Worm (Caenorhabditis elegans) whole organism, L3 larva: Measurements from ENCODE around the gene F56A8.8.

Source experiments
- R02D3.7 ChIP-seq: fragments of 150-350 bp; optimal IDR thresholded peaks from 2 replicates; lab custom pipeline; 2014; ENCODE audit warnings: missing biosample characterization, missing genetic modification characterization
- aly-2 ChIP-seq: fragments of 150-350 bp; optimal IDR thresholded peaks from 2 replicates; lab custom pipeline; 2014; ENCODE audit warnings: missing biosample characterization, missing genetic modification characterization
- ama-1 ChIP-seq: fragments of 150-350 bp; optimal IDR thresholded peaks from 2 replicates; lab custom pipeline; 2018
- ceh-16 ChIP-seq: sonication (generic microtip); optimal IDR thresholded peaks from 2 replicates; lab custom pipeline; 2017; ENCODE audit warnings: missing biosample characterization, missing genetic modification characterization
- ceh-28 ChIP-seq: fragments of 150-350 bp; optimal IDR thresholded peaks from 2 replicates; lab custom pipeline; 2014; ENCODE audit warnings: missing biosample characterization, missing genetic modification reagents, missing genetic modification characterization
- ceh-9 ChIP-seq: sonication (generic microtip); optimal IDR thresholded peaks from 2 replicates; lab custom pipeline; 2018; ENCODE audit warnings: missing biosample characterization, missing genetic modification characterization
- egl-27 ChIP-seq: sonication (generic microtip); optimal IDR thresholded peaks from 4 replicates; lab custom pipeline; 2017; ENCODE audit warnings: missing biosample characterization, missing genetic modification reagents, missing genetic modification characterization
- egl-5 ChIP-seq: fragments of 150-350 bp; optimal IDR thresholded peaks from 2 replicates; lab custom pipeline; 2017; ENCODE audit warnings: missing biosample characterization, missing genetic modification reagents, missing genetic modification characterization, inconsistent platforms
- elt-1 ChIP-seq: fragments of 150-350 bp; optimal IDR thresholded peaks from 2 replicates; lab custom pipeline; 2014; ENCODE audit warnings: missing biosample characterization, missing genetic modification characterization
- eor-1 ChIP-seq, 2 experiments: fragments of 150-350 bp; optimal IDR thresholded peaks; 2 replicates each; lab custom pipeline; 2014 to 2018; ENCODE audit warnings: missing biosample characterization in 2 of 2, missing genetic modification characterization in 2 of 2
- fkh-2 ChIP-seq: fragments of 150-350 bp; optimal IDR thresholded peaks from 2 replicates; lab custom pipeline; 2014; ENCODE audit warnings: missing biosample characterization, missing genetic modification reagents, missing genetic modification characterization
- hmg-11 ChIP-seq: sonication (generic microtip); optimal IDR thresholded peaks from 2 replicates; lab custom pipeline; 2016; ENCODE audit warnings: missing genetic modification characterization, missing compliant biosample characterization
- lin-15B ChIP-seq: fragments of 150-350 bp; optimal IDR thresholded peaks from 2 replicates; lab custom pipeline; 2014; ENCODE audit warnings: missing biosample characterization, missing genetic modification characterization
- lsy-12 ChIP-seq: sonication (generic microtip); optimal IDR thresholded peaks from 2 replicates; lab custom pipeline; 2016; ENCODE audit warnings: mild to moderate bottlenecking, missing genetic modification characterization, missing compliant biosample characterization
- mdl-1 ChIP-seq: fragments of 150-350 bp; optimal IDR thresholded peaks from 2 replicates; lab custom pipeline; 2014; ENCODE audit warnings: missing biosample characterization, missing genetic modification characterization
- mml-1 ChIP-seq: fragments of 150-350 bp; sonication (generic microtip); optimal IDR thresholded peaks from 3 replicates; lab custom pipeline; 2014; ENCODE audit warnings: missing biosample characterization, missing genetic modification characterization
- nfya-1 ChIP-seq: sonication (generic microtip); optimal IDR thresholded peaks from 2 replicates; lab custom pipeline; 2017; ENCODE audit warnings: missing genetic modification characterization, mild to moderate bottlenecking, missing compliant biosample characterization, antibody characterized with exemption, moderate library complexity; ENCODE audit not compliant: insufficient read depth
- nhr-23 ChIP-seq: fragments of 150-350 bp; optimal IDR thresholded peaks from 2 replicates; lab custom pipeline; 2014; ENCODE audit warnings: missing biosample characterization, missing genetic modification reagents, missing genetic modification characterization
- nhr-237 ChIP-seq: fragments of 150-350 bp; optimal IDR thresholded peaks from 2 replicates; lab custom pipeline; 2014; ENCODE audit warnings: missing biosample characterization, missing genetic modification characterization
- nhr-25 ChIP-seq: sonication (generic microtip); optimal IDR thresholded peaks from 2 replicates; lab custom pipeline; 2017; ENCODE audit warnings: missing biosample characterization, missing genetic modification characterization
- nhr-28 ChIP-seq: fragments of 150-350 bp; optimal IDR thresholded peaks from 2 replicates; lab custom pipeline; 2014; ENCODE audit warnings: missing biosample characterization, missing genetic modification characterization
- nhr-67 ChIP-seq: fragments of 150-350 bp; optimal IDR thresholded peaks from 2 replicates; lab custom pipeline; 2014; ENCODE audit warnings: missing biosample characterization, missing genetic modification characterization
- nhr-76 ChIP-seq: fragments of 150-350 bp; sonication (generic microtip); optimal IDR thresholded peaks from 5 replicates; lab custom pipeline; 2014; ENCODE audit warnings: missing biosample characterization, missing genetic modification characterization
- nhr-77 ChIP-seq: fragments of 150-350 bp; optimal IDR thresholded peaks from 2 replicates; lab custom pipeline; 2014; ENCODE audit warnings: missing biosample characterization, missing genetic modification characterization
- pha-4 ChIP-seq: fragments of 150-350 bp; optimal IDR thresholded peaks from 2 replicates; lab custom pipeline; 2014; ENCODE audit warnings: missing biosample characterization, missing genetic modification reagents, missing genetic modification characterization
- pqm-1 ChIP-seq: fragments of 150-350 bp; optimal IDR thresholded peaks from 2 replicates; lab custom pipeline; 2017; ENCODE audit warnings: missing biosample characterization, missing genetic modification characterization, inconsistent platforms
- sea-2 ChIP-seq: fragments of 150-350 bp; sonication (generic microtip); optimal IDR thresholded peaks from 4 replicates; lab custom pipeline; 2014; ENCODE audit warnings: missing biosample characterization, missing genetic modification reagents, missing genetic modification characterization
- skn-1 ChIP-seq: fragments of 150-350 bp; optimal IDR thresholded peaks from 2 replicates; lab custom pipeline; 2014; ENCODE audit warnings: missing biosample characterization, missing genetic modification characterization
- snpc-4 ChIP-seq: fragments of 150-350 bp; optimal IDR thresholded peaks from 2 replicates; lab custom pipeline; 2014; ENCODE audit warnings: missing biosample characterization, missing genetic modification characterization
- tbx-2 ChIP-seq: sonication (generic microtip); optimal IDR thresholded peaks from 2 replicates; lab custom pipeline; 2016; ENCODE audit warnings: mild to moderate bottlenecking, missing genetic modification characterization, missing compliant biosample characterization
- unc-39 ChIP-seq: sonication (generic microtip); optimal IDR thresholded peaks from 4 replicates; lab custom pipeline; 2017; ENCODE audit warnings: missing biosample characterization, missing genetic modification characterization
- unc-62 ChIP-seq: fragments of 150-350 bp; sonication (generic microtip); optimal IDR thresholded peaks from 4 replicates; lab custom pipeline; 2014; ENCODE audit warnings: missing biosample characterization, missing genetic modification reagents, missing genetic modification characterization
- zag-1 ChIP-seq: fragments of 150-350 bp; optimal IDR thresholded peaks from 2 replicates; lab custom pipeline; 2014; ENCODE audit warnings: missing biosample characterization, missing genetic modification characterization
- ztf-11 ChIP-seq: fragments of 150-350 bp; optimal IDR thresholded peaks from 2 replicates; lab custom pipeline; 2014; ENCODE audit warnings: missing biosample characterization, missing genetic modification characterization

Gene F56A8.8

ce11 chrIII:13256438-13256928 is 29.0 kb upstream of the F56A8.8 start, which contains the start of gene F56A8.3 (continued):
- TF ChIP-seq nhr-23 (tag; lab: Kevin White, UChicago) (peak; percentile 86), mdl-1 (tag; lab: Kevin White, UChicago) (no peak), tbx-2 (tag; lab: Kevin White, UChicago) (no peak), aly-2 (tag; lab: Kevin White, UChicago) (no peak), unc-62 (GFP tag; lab: Kevin White, UChicago) (no peak), mml-1 (tag; lab: Kevin White, UChicago) (no peak), nhr-77 (no peak), pqm-1 (tag; lab: Kevin White, UChicago) (peak; percentile 10), hmg-11 (tag; lab: Kevin White, UChicago) (peak; percentile 54), unc-39 (tag; lab: Kevin White, UChicago) (no peak), egl-5 (tag; lab: Kevin White, UChicago) (peak; percentile 43), zag-1 (tag; lab: Kevin White, UChicago) (no peak), snpc-4 (peak; percentile 37), pha-4 (tag; lab: Kevin White, UChicago) (peak; percentile 91), nhr-67 (tag; lab: Kevin White, UChicago) (no peak), skn-1 (tag; lab: Kevin White, UChicago) (no peak), fkh-2 (no peak), ceh-16 (tag; lab: Kevin White, UChicago) (no peak), nhr-28 (no peak), nfya-1 (peak; percentile 82)

- TF ChIP-seq ceh-9 (tag; lab: Kevin White, UChicago) = no peak
- no peak for TF ChIP-seq nhr-237 (tag; lab: Kevin White, UChicago)
- peak; percentile 25 for TF ChIP-seq lin-15B (tag; lab: Kevin White, UChicago)
- no peak for TF ChIP-seq aly-2 (tag; lab: Kevin White, UChicago)
- TF ChIP-seq sea-2 = peak; percentile 26
- no peak for TF ChIP-seq ztf-11 (tag; lab: Kevin White, UChicago)
- peak; percentile 2 for TF ChIP-seq hmg-11 (tag; lab: Kevin White, UChicago)
- no peak for TF ChIP-seq ceh-28
- peak; percentile 55 for TF ChIP-seq nfya-1
Measured at ce11 chrIII:13258163-13258562, 27.4 kb upstream of the F56A8.8 start.

- TF ChIP-seq skn-1 (tag; lab: Kevin White, UChicago) = no peak
- peak; percentile 16 for TF ChIP-seq nhr-23 (tag; lab: Kevin White, UChicago)
- peak; percentile 21 for TF ChIP-seq nhr-25
- no peak for TF ChIP-seq fkh-2
- peak; percentile 48 for TF ChIP-seq nfya-1
- TF ChIP-seq lin-15B (tag; lab: Kevin White, UChicago) = peak; percentile 15
- TF ChIP-seq ceh-28 = peak; percentile 41
- TF ChIP-seq pha-4 (tag; lab: Kevin White, UChicago) = peak; percentile 50
- peak; percentile 16 for TF ChIP-seq lsy-12
Measured at ce11 chrIII:13258752-13259151, 26.8 kb upstream of the F56A8.8 start.

- peak; percentile 91 for TF ChIP-seq pha-4 (tag; lab: Kevin White, UChicago)
- no peak for TF ChIP-seq nhr-76
- TF ChIP-seq, all 47 proteins: peak for 1
Measured at ce11 chrIII:13260344-13260743, 25.2 kb upstream of the F56A8.8 start.

- no peak for TF ChIP-seq ceh-16 (tag; lab: Kevin White, UChicago)
- no peak for TF ChIP-seq nhr-237 (tag; lab: Kevin White, UChicago)
- no peak for TF ChIP-seq nhr-76
- TF ChIP-seq ama-1 = no peak
- TF ChIP-seq R02D3.7 (tag; lab: Kevin White, UChicago) = no peak
- no peak for TF ChIP-seq lin-15B (tag; lab: Kevin White, UChicago)
Measured at ce11 chrIII:13262987-13263386, 22.5 kb upstream of the F56A8.8 start, which contains the start of gene F56A8.4. Gene F56A8.4, plus strand, starts transcription at chrIII:13263287.

- TF ChIP-seq ztf-11 (tag; lab: Kevin White, UChicago) (no peak), eor-1 (tag; optimal IDR thresholded peaks at IDR 0.05; lab: Kevin White, UChicago) (no peak), skn-1 (tag; lab: Kevin White, UChicago) (no peak), nhr-76 (no peak), egl-27 (tag; lab: Kevin White, UChicago) (no peak), nhr-23 (tag; lab: Kevin White, UChicago) (no peak), elt-1 (tag; lab: Kevin White, UChicago) (no peak)
Measured at ce11 chrIII:13265566-13265965, 20.0 kb upstream of the F56A8.8 start, which contains the start of gene F56A8.5. Gene F56A8.5, plus strand, starts transcription at chrIII:13265866.
